Fruit fly (Drosophila melanogaster): Measurements from ENCODE around the gene AIF.

AIF gene

DNA sequence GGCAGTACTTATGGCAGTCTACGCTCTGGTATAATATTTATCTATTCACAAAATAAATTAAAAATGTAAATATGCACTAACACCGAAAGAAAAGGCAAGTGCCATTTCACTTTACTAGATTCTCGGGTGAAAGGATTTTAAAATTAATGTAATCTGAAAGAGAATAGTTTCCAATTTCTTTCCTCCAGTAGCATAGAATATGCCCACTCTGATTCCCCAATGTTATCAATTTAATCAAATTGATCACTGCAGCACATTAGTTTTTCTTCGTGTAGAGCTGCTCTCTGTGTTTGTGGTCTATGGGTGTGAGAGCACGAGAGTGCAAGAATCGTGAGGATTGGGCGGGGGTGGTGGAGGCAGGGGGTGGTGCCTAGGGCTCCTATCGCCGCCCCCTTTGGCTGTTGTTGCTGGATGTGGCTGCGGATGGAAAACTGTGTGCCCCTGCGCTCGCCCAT lies 49.6 kb downstream of the AIF start (continued):
- peak; percentile 75 for TF ChIP-seq odd (GFP tag; optimal IDR thresholded peaks at IDR 0.05)
- TF ChIP-seq Lim3 (GFP tag; IDR thresholded peaks at IDR 0.05), result no peak; the same call in 1 of the 2 replicates
- peak; percentile 4; the same call in 1 of the 3 replicates for TF ChIP-seq z (GFP tag; IDR thresholded peaks at IDR 0.05)
- TF ChIP-seq eyg (GFP tag; optimal IDR thresholded peaks at IDR 0.05), result peak; percentile 31
- peak; percentile 14 for TF ChIP-seq CG3838 (GFP tag; optimal IDR thresholded peaks at IDR 0.05)
- no peak for TF ChIP-seq br (optimal IDR thresholded peaks at IDR 0.05)
- TF ChIP-seq unc-4 (GFP tag; IDR thresholded peaks at IDR 0.05; ENCODE audit: partially characterized antibody), result no peak
- peak; percentile 60 for TF ChIP-seq jumu (GFP tag; optimal IDR thresholded peaks at IDR 0.05)
- TF ChIP-seq unpg (GFP tag; optimal IDR thresholded peaks at IDR 0.05), result peak; percentile 87
- TF ChIP-seq insv (GFP tag; optimal IDR thresholded peaks at IDR 0.05), result no peak
- TF ChIP-seq Ssrp (tag; optimal IDR thresholded peaks at IDR 0.05), result peak; percentile 88
- TF ChIP-seq nerfin-2 (GFP tag; IDR thresholded peaks at IDR 0.05; ENCODE audit: partially characterized antibody), result no peak
- TF ChIP-seq abd-A (tag; optimal IDR thresholded peaks at IDR 0.05), result no peak
- TF ChIP-seq ftz-f1 (GFP tag; optimal IDR thresholded peaks at IDR 0.05), result no peak
- no peak for TF ChIP-seq HmgZ (tag; optimal IDR thresholded peaks at IDR 0.05)
- TF ChIP-seq tx (GFP tag; optimal IDR thresholded peaks at IDR 0.05), result peak; percentile 17
- peak; percentile 84 for TF ChIP-seq tio (GFP tag; optimal IDR thresholded peaks at IDR 0.05)
- TF ChIP-seq CG1602 (GFP tag; optimal IDR thresholded peaks at IDR 0.05), result peak; percentile 77
- TF ChIP-seq CG32772 (GFP tag; IDR thresholded peaks at IDR 0.05), result peak; percentile 67; the same call in 1 of the 2 replicates
- peak; percentile 78 for TF ChIP-seq Chrac-16 (GFP tag; optimal IDR thresholded peaks at IDR 0.05)
- TF ChIP-seq fru (optimal IDR thresholded peaks at IDR 0.05), result no peak
- TF ChIP-seq C15 (GFP tag; IDR thresholded peaks at IDR 0.05), result no peak
- peak; percentile 91 for TF ChIP-seq gsb-n (tag; optimal IDR thresholded peaks at IDR 0.05)
- TF ChIP-seq vfl (GFP tag; optimal IDR thresholded peaks at IDR 0.05), result no peak
- TF ChIP-seq H2.0 (GFP tag; IDR thresholded peaks at IDR 0.05), result peak; percentile 61
- peak; percentile 71 for TF ChIP-seq onecut (GFP tag; IDR thresholded peaks at IDR 0.05)
- peak; percentile 21 for TF ChIP-seq Nf-YC (tag; optimal IDR thresholded peaks at IDR 0.05)
- TF ChIP-seq Max (GFP tag; optimal IDR thresholded peaks at IDR 0.05), result peak; percentile 81
- peak; percentile 81 for TF ChIP-seq bcd (GFP tag; optimal IDR thresholded peaks at IDR 0.05)
- peak; percentile 87 for TF ChIP-seq Xrp1 (GFP tag; IDR thresholded peaks at IDR 0.05)
- no peak for TF ChIP-seq Hmx (GFP tag; optimal IDR thresholded peaks at IDR 0.05)
- TF ChIP-seq CG17802 (tag; optimal IDR thresholded peaks at IDR 0.05), result peak; percentile 61
- TF ChIP-seq NfI (GFP tag; optimal IDR thresholded peaks at IDR 0.05), result peak; percentile 79
- TF ChIP-seq MESR4 (GFP tag; optimal IDR thresholded peaks at IDR 0.05), result peak; percentile 0
- TF ChIP-seq Dref (GFP tag; IDR thresholded peaks at IDR 0.05), result no peak
- peak; percentile 32 for TF ChIP-seq Meics (GFP tag; optimal IDR thresholded peaks at IDR 0.05)
- no peak for TF ChIP-seq Atf6 (GFP tag; IDR thresholded peaks at IDR 0.05)
- no peak for TF ChIP-seq CHES-1-like (GFP tag; optimal IDR thresholded peaks at IDR 0.05)
- peak; percentile 34 for TF ChIP-seq CG3281 (GFP tag; optimal IDR thresholded peaks at IDR 0.05)
- peak; percentile 81 for TF ChIP-seq CG17568 (GFP tag; optimal IDR thresholded peaks at IDR 0.05)
- peak; percentile 50 for TF ChIP-seq CG15269 (tag; optimal IDR thresholded peaks at IDR 0.05)
- peak; percentile 87 for TF ChIP-seq CG30403 (GFP tag; optimal IDR thresholded peaks at IDR 0.05)
- no peak for TF ChIP-seq GATAe (GFP tag; conservative IDR thresholded peaks at IDR 0.05)
- TF ChIP-seq CG3163 (GFP tag; optimal IDR thresholded peaks at IDR 0.05), result no peak
- TF ChIP-seq trem (tag; optimal IDR thresholded peaks at IDR 0.05), result peak; percentile 89
- peak; percentile 96 for TF ChIP-seq CG18262 (tag; optimal IDR thresholded peaks at IDR 0.05)
- TF ChIP-seq CG30431 (GFP tag; optimal IDR thresholded peaks at IDR 0.05), result peak; percentile 75
- peak in 1 of 2 experiments; percentile 5 for TF ChIP-seq tll (GFP tag; optimal IDR thresholded peaks at IDR 0.05)
- TF ChIP-seq cad (GFP tag; optimal IDR thresholded peaks at IDR 0.05), result no peak
- no peak for TF ChIP-seq bbx (GFP tag; IDR thresholded peaks at IDR 0.05; ENCODE audit: partially characterized antibody)
- no peak for TF ChIP-seq CG13894 (tag; optimal IDR thresholded peaks at IDR 0.05)
- no peak for TF ChIP-seq Hr39 (optimal IDR thresholded peaks at IDR 0.05)
